Worm (Caenorhabditis elegans) whole organism, mixed stage, embryonic: ENCODE measurements around the gene syg-1.

ENCODE experiments used
- blmp-1 ChIP-seq: fragments of 150-350 bp; optimal IDR thresholded peaks from 2 replicates; lab custom pipeline; 2014; ENCODE audit warnings: missing biosample characterization, missing genetic modification characterization
- elt-1 ChIP-seq: sonication (generic microtip); optimal IDR thresholded peaks from 2 replicates; lab custom pipeline; 2017; ENCODE audit warnings: missing genetic modification characterization, mild to moderate bottlenecking, missing compliant biosample characterization, antibody characterized with exemption, moderate library complexity, borderline replicate concordance; ENCODE audit not compliant: insufficient read depth
- lin-13 ChIP-seq: fragments of 150-350 bp; optimal IDR thresholded peaks from 2 replicates; lab custom pipeline; 2014; ENCODE audit warnings: missing biosample characterization, missing genetic modification characterization
- lsy-2 ChIP-seq: fragments of 150-350 bp; optimal IDR thresholded peaks from 2 replicates; lab custom pipeline; 2014; ENCODE audit warnings: missing biosample characterization, missing genetic modification characterization
- nhr-12 ChIP-seq: fragments of 150-350 bp; optimal IDR thresholded peaks from 2 replicates; lab custom pipeline; 2014; ENCODE audit warnings: missing biosample characterization, missing genetic modification characterization
- nhr-237 ChIP-seq: fragments of 150-350 bp; optimal IDR thresholded peaks from 2 replicates; lab custom pipeline; 2014; ENCODE audit warnings: missing biosample characterization, missing genetic modification characterization
- nhr-76 ChIP-seq: sonication (generic microtip); optimal IDR thresholded peaks from 2 replicates; lab custom pipeline; 2017; ENCODE audit warnings: missing biosample characterization, missing genetic modification characterization
- snpc-4 ChIP-seq: fragments of 150-350 bp; optimal IDR thresholded peaks from 2 replicates; lab custom pipeline; 2014; ENCODE audit warnings: missing biosample characterization, missing genetic modification characterization
- sptf-1 ChIP-seq: sonication (generic microtip); optimal IDR thresholded peaks from 2 replicates; lab custom pipeline; 2017; ENCODE audit warnings: mild to moderate bottlenecking, missing genetic modification characterization, moderate library complexity, missing compliant biosample characterization
- unc-39 ChIP-seq: fragments of 150-350 bp; optimal IDR thresholded peaks from 2 replicates; lab custom pipeline; 2014; ENCODE audit warnings: missing biosample characterization, missing genetic modification characterization
- ztf-11 ChIP-seq: fragments of 150-350 bp; optimal IDR thresholded peaks from 2 replicates; lab custom pipeline; 2014; ENCODE audit warnings: missing biosample characterization, missing genetic modification characterization

ce11 chrX:2516949-2517696, 2.0 kb upstream of the syg-1 start:
- TF ChIP-seq nhr-76 (tag; lab: Kevin White, UChicago) = no peak
- no peak for TF ChIP-seq sptf-1 (tag; lab: Kevin White, UChicago)
- TF ChIP-seq unc-39 (tag; lab: Kevin White, UChicago) = no peak
- no peak for TF ChIP-seq ztf-11 (tag; lab: Kevin White, UChicago)
- no peak for TF ChIP-seq snpc-4 (tag; lab: Kevin White, UChicago)
- no peak for TF ChIP-seq lsy-2 (tag; lab: Kevin White, UChicago)
- TF ChIP-seq blmp-1 = no peak
- no peak for TF ChIP-seq elt-1 (tag; lab: Kevin White, UChicago)
- no peak for TF ChIP-seq lin-13 (tag; lab: Kevin White, UChicago)
- no peak for TF ChIP-seq nhr-237 (tag; lab: Kevin White, UChicago)
- TF ChIP-seq nhr-12 (tag; lab: Kevin White, UChicago) = no peak
